Fruit fly (Drosophila melanogaster): Measurements from ENCODE around the gene CG31815.

Gene CG31815

dm6 chr2L:16629176-16629575 is 23.6 kb downstream of the CG31815 start (continued):
- TF ChIP-seq TFAM (GFP tag; optimal IDR thresholded peaks at IDR 0.05) (no peak), CG1233 (GFP tag; optimal IDR thresholded peaks at IDR 0.05) (no peak), fd96Cb (tag; optimal IDR thresholded peaks at IDR 0.05) (no peak), CG6791 (GFP tag; IDR thresholded peaks at IDR 0.05; ENCODE audit: partially characterized antibody) (no peak), eve (GFP tag; optimal IDR thresholded peaks at IDR 0.05) (no peak), CG10979 (tag; optimal IDR thresholded peaks at IDR 0.05) (no peak), mirr (GFP tag; optimal IDR thresholded peaks at IDR 0.05) (no peak), CG13296 (GFP tag; optimal IDR thresholded peaks at IDR 0.05) (no peak), CG11504 (tag; optimal IDR thresholded peaks at IDR 0.05) (peak; percentile 37), prd (optimal IDR thresholded peaks at IDR 0.05) (no peak), prd (GFP tag; IDR thresholded peaks at IDR 0.05) (0 out of 3 replicates have a peak, but pooled peaks have one; percentile 12), CG2116 (GFP tag; optimal IDR thresholded peaks at IDR 0.05) (no peak), Ets65A (GFP tag) (no peak), ind (GFP tag; optimal IDR thresholded peaks at IDR 0.05) (no peak), CG18599 (GFP tag; optimal IDR thresholded peaks at IDR 0.05) (peak; percentile 6), CG14050 (GFP tag; IDR thresholded peaks at IDR 0.05) (no peak), lola (GFP tag; optimal IDR thresholded peaks at IDR 0.05) (no peak), so (GFP tag; IDR thresholded peaks at IDR 0.05) (no peak), CG10147 (GFP tag; optimal IDR thresholded peaks at IDR 0.05) (no peak), Doc3 (GFP tag; IDR thresholded peaks at IDR 0.05; ENCODE audit: partially characterized antibody) (no peak), unc-4 (GFP tag; IDR thresholded peaks at IDR 0.05; ENCODE audit: partially characterized antibody) (no peak), CG31441 (GFP tag; IDR thresholded peaks at IDR 0.05) (0 out of 2 replicates have a peak, but pooled peaks have one; percentile 15), Hr51 (GFP tag; optimal IDR thresholded peaks at IDR 0.05) (peak in 1 of 2 experiments; percentile 24), phol (tag; optimal IDR thresholded peaks at IDR 0.05) (peak; percentile 7), sens-2 (GFP tag; IDR thresholded peaks at IDR 0.05) (no peak), gce (GFP tag; IDR thresholded peaks at IDR 0.05) (no peak), pros (GFP tag; optimal IDR thresholded peaks at IDR 0.05) (no peak), CG31388 (GFP tag; optimal IDR thresholded peaks at IDR 0.05) (no peak), Nf-YA (GFP tag; IDR thresholded peaks at IDR 0.05) (no peak), en (GFP tag; optimal IDR thresholded peaks at IDR 0.05) (no peak), NK7.1 (GFP tag; optimal IDR thresholded peaks at IDR 0.05) (no peak), NC2α (GFP tag; optimal IDR thresholded peaks at IDR 0.05) (no peak), CG2678 (tag; optimal IDR thresholded peaks at IDR 0.05) (peak; percentile 9), HmgZ (tag; optimal IDR thresholded peaks at IDR 0.05) (no peak), dmrt11E (tag; optimal IDR thresholded peaks at IDR 0.05) (no peak), vnd (GFP tag; IDR thresholded peaks at IDR 0.05; ENCODE audit: partially characterized antibody) (no peak), crp (GFP tag; optimal IDR thresholded peaks at IDR 0.05) (no peak), grau (tag; optimal IDR thresholded peaks at IDR 0.05) (peak; percentile 11), CG7745 (tag; optimal IDR thresholded peaks at IDR 0.05) (no peak), jing (GFP tag; optimal IDR thresholded peaks at IDR 0.05) (no peak)

dm6 chr2L:16637335-16637734 is 31.7 kb downstream of the CG31815 start:
- no peak for TF ChIP-seq Six4 (GFP tag; optimal IDR thresholded peaks at IDR 0.05)
- peak; percentile 89 for TF ChIP-seq CG2199 (GFP tag; IDR thresholded peaks at IDR 0.05)
- TF ChIP-seq CG33557 (GFP tag; optimal IDR thresholded peaks at IDR 0.05) = peak; percentile 41
- no peak for TF ChIP-seq Stat92E (GFP tag; optimal IDR thresholded peaks at IDR 0.05)
- TF ChIP-seq sug (tag; optimal IDR thresholded peaks at IDR 0.05) = no peak
- no peak for TF ChIP-seq CG12071 (GFP tag; optimal IDR thresholded peaks at IDR 0.05)
- TF ChIP-seq sob (GFP tag; IDR thresholded peaks at IDR 0.05) = 0 out of 2 replicates have a peak, but pooled peaks have one; percentile 6
- peak; percentile 19 for TF ChIP-seq CG3407 (GFP tag; optimal IDR thresholded peaks at IDR 0.05)
- no peak for TF ChIP-seq CG18619 (GFP tag; optimal IDR thresholded peaks at IDR 0.05)
- peak; percentile 11 for TF ChIP-seq fd64A (GFP tag; optimal IDR thresholded peaks at IDR 0.05)
- TF ChIP-seq otp (GFP tag; IDR thresholded peaks at IDR 0.05) = peak; percentile 23; the same call in 1 of the 3 replicates
- peak; percentile 86 for TF ChIP-seq crol (GFP tag; IDR thresholded peaks at IDR 0.05)
- peak; percentile 21 for TF ChIP-seq twi (tag; optimal IDR thresholded peaks at IDR 0.05)
